Worm (Caenorhabditis elegans): ENCODE data around the gene B0457.4.

ce11 chrII:8926451-8926850 lies 14.6 kb upstream of the B0457.4 start, which contains the start of gene B0457.2:
- TF ChIP-seq ztf-11 (tag; optimal IDR thresholded peaks at IDR 0.05) (no peak), lin-39 (tag; optimal IDR thresholded peaks at IDR 0.05) (no peak), mdl-1 (tag; optimal IDR thresholded peaks at IDR 0.05) (no peak), tbx-2 (tag; optimal IDR thresholded peaks at IDR 0.05) (no peak)
